Worm (Caenorhabditis elegans): ENCODE data around the gene F22B7.3.
A peak's percentile ranks its signal among the peaks of the same experiment; 100 is the strongest.

F22B7.3 gene

DNA sequence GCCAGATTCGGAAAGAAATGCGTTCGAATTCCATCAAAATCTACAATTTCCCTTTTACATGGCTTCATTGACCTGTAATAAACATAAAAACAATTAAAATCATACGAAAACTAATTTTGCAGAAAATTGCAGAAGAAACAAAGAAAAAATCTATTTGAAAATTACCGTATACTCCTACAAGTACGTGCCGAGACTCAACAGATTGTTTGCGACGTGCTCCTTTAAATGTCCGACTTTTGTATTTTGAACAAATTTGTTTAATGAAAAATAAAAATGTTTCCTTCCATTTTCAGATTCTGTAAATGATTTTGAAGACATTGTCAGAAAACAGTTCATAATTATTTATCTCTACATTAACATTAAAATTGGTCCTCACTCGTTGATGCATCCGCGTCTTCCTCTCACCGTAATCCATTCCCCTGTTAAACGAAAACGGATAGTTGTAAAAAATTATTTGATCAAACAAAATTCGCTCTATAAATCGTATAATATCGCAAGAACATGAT is 26.3 kb downstream of the F22B7.3 start, which contains the start of gene pgl-2:
Gene pgl-2 (minus strand): TSS at position 456 of the 506 bp plus-strand sequence.
- TF ChIP-seq zag-1 (tag; optimal IDR thresholded peaks at IDR 0.05) (no peak), C34B4.2 (tag; optimal IDR thresholded peaks at IDR 0.05) (no peak)

DNA sequence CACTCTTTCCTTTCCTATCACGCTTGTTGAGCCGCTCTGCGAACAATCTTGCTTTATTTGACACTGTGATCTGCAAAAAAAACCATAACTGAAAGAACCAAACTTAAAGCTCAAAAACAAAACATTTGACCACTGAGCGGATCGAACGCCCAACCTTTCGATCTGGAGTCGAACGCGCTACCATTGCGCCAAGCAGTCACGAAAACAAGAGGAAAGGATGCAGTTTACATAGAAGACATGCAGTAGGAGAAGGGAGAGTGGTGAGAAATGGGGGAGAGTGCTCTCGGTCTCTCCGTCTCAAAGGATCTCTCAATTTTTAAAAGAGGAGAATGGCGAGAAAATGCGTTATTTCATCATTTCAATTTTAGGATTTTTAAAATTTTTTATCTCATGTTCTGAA is 29.7 kb downstream of the F22B7.3 start:
- TF ChIP-seq vab-15 (tag; optimal IDR thresholded peaks at IDR 0.05): no peak
- TF ChIP-seq unc-30 (tag; optimal IDR thresholded peaks at IDR 0.05): no peak
- TF ChIP-seq lin-15B (tag; optimal IDR thresholded peaks at IDR 0.05): no peak
- peak; percentile 73 for TF ChIP-seq rnt-1 (tag; optimal IDR thresholded peaks at IDR 0.05)
- TF ChIP-seq elt-3 (tag; optimal IDR thresholded peaks at IDR 0.05): peak in 1 of 6 experiments; percentile 43
- TF ChIP-seq alr-1 (tag; optimal IDR thresholded peaks at IDR 0.05; ENCODE audit: borderline replicate concordance): no peak
- peak; percentile 79 for TF ChIP-seq nhr-71 (tag; optimal IDR thresholded peaks at IDR 0.05)
- no peak for TF ChIP-seq pag-3 (tag; optimal IDR thresholded peaks at IDR 0.05; ENCODE audit: borderline replicate concordance, insufficient read depth)
- TF ChIP-seq fkh-8 (tag; optimal IDR thresholded peaks at IDR 0.05): peak; percentile 61
- TF ChIP-seq mep-1 (tag; optimal IDR thresholded peaks at IDR 0.05): peak; percentile 71
- peak; percentile 58 for TF ChIP-seq lir-3 (tag; optimal IDR thresholded peaks at IDR 0.05; ENCODE audit: poor library complexity)
- peak; percentile 24; the same call in 1 of the 2 replicates for TF ChIP-seq isw-1 (GFP tag; IDR thresholded peaks at IDR 0.05)
- TF ChIP-seq lin-35 (GFP tag; optimal IDR thresholded peaks at IDR 0.05): peak; percentile 58 to 82
- peak; percentile 71 for TF ChIP-seq swsn-7 (tag; optimal IDR thresholded peaks at IDR 0.05)
- peak; percentile 32 for TF ChIP-seq irx-1 (tag; optimal IDR thresholded peaks at IDR 0.05)
- TF ChIP-seq elt-2 (tag; optimal IDR thresholded peaks at IDR 0.05): peak; percentile 6
- peak; percentile 2 for TF ChIP-seq blmp-1 (tag; optimal IDR thresholded peaks at IDR 0.05)
- TF ChIP-seq fos-1 (tag; optimal IDR thresholded peaks at IDR 0.05): peak; percentile 24
- no peak for TF ChIP-seq unc-130 (tag; optimal IDR thresholded peaks at IDR 0.05)
- TF ChIP-seq lsy-2 (tag; optimal IDR thresholded peaks at IDR 0.05): peak; percentile 58 to 73
- no peak for TF ChIP-seq fkh-4 (tag; optimal IDR thresholded peaks at IDR 0.05; ENCODE audit: borderline replicate concordance)
- no peak for TF ChIP-seq efl-3 (GFP tag; optimal IDR thresholded peaks at IDR 0.05)
- peak; percentile 63 for TF ChIP-seq xbp-1 (tag; optimal IDR thresholded peaks at IDR 0.05)
- no peak for TF ChIP-seq sox-4 (tag; optimal IDR thresholded peaks at IDR 0.05)
- no peak for TF ChIP-seq lin-39 (tag; optimal IDR thresholded peaks at IDR 0.05)
- TF ChIP-seq pax-3 (tag; optimal IDR thresholded peaks at IDR 0.05): peak; percentile 44
- TF ChIP-seq grh-1 (GFP tag; IDR thresholded peaks at IDR 0.05): no peak
- peak; percentile 52 for TF ChIP-seq fkh-10 (GFP tag; optimal IDR thresholded peaks at IDR 0.05)
- TF ChIP-seq C04F5.9 (tag; optimal IDR thresholded peaks at IDR 0.05): peak; percentile 8
- TF ChIP-seq ceh-90 (tag; optimal IDR thresholded peaks at IDR 0.05): peak; percentile 12
- no peak for TF ChIP-seq Y116A8C.19 (tag; optimal IDR thresholded peaks at IDR 0.05; ENCODE audit: borderline replicate concordance)
- TF ChIP-seq lin-13 (GFP tag; optimal IDR thresholded peaks at IDR 0.05): peak; percentile 42
- TF ChIP-seq hpl-2 (GFP tag; optimal IDR thresholded peaks at IDR 0.05): no peak
- no peak for TF ChIP-seq nhr-76 (tag; optimal IDR thresholded peaks at IDR 0.05)
- TF ChIP-seq ztf-4 (tag; optimal IDR thresholded peaks at IDR 0.05): peak; percentile 29
- no peak for TF ChIP-seq mab-9 (GFP tag; IDR thresholded peaks at IDR 0.05)
- peak; percentile 34 for TF ChIP-seq ama-1 (optimal IDR thresholded peaks at IDR 0.05)
- TF ChIP-seq dpl-1 (GFP tag; optimal IDR thresholded peaks at IDR 0.05): peak; percentile 26 to 49 (median 49)
- no peak for TF ChIP-seq sup-37 (GFP tag; optimal IDR thresholded peaks at IDR 0.05)
- TF ChIP-seq egl-13 (tag; optimal IDR thresholded peaks at IDR 0.05): peak; percentile 11
- TF ChIP-seq nhr-47 (tag; optimal IDR thresholded peaks at IDR 0.05): peak; percentile 79
- no peak for TF ChIP-seq mef-2 (tag; optimal IDR thresholded peaks at IDR 0.05)
- peak in 1 of 2 experiments; percentile 53 for TF ChIP-seq ztf-11 (tag; optimal IDR thresholded peaks at IDR 0.05)
- peak; percentile 76 for TF ChIP-seq nhr-19 (GFP tag; conservative IDR thresholded peaks at IDR 0.05)
- peak; percentile 8 for TF ChIP-seq snpc-4 (tag; optimal IDR thresholded peaks at IDR 0.05)
- TF ChIP-seq skn-1 (tag; optimal IDR thresholded peaks at IDR 0.05): peak; percentile 47
- no peak for TF ChIP-seq unc-62 (GFP tag; optimal IDR thresholded peaks at IDR 0.05)
- peak; percentile 28 for TF ChIP-seq unc-86 (tag; optimal IDR thresholded peaks at IDR 0.05)

Measured in whole organism, L1 larva.